Worm (Caenorhabditis elegans) whole organism, L2 larva: ENCODE measurements around the gene trp-1.

Experiments used
- aly-2 ChIP-seq: fragments of 150-350 bp; optimal IDR thresholded peaks from 2 replicates; lab custom pipeline; 2014; ENCODE audit warnings: missing biosample characterization, missing genetic modification characterization
- ceh-16 ChIP-seq: fragments of 150-350 bp; optimal IDR thresholded peaks from 2 replicates; lab custom pipeline; 2014; ENCODE audit warnings: missing biosample characterization, missing genetic modification characterization
- ceh-82 ChIP-seq: fragments of 150-350 bp; optimal IDR thresholded peaks from 2 replicates; lab custom pipeline; 2014; ENCODE audit warnings: missing biosample characterization, missing genetic modification characterization
- sem-4 ChIP-seq: fragments of 150-350 bp; optimal IDR thresholded peaks from 2 replicates; lab custom pipeline; 2014; ENCODE audit warnings: missing biosample characterization, missing genetic modification reagents, missing genetic modification characterization

ce11 chrIII:8555682-8556081, 20.8 kb downstream of the trp-1 start:
- no peak for TF ChIP-seq sem-4 (tag; lab: Kevin White, UChicago)
- TF ChIP-seq ceh-82, result no peak
- TF ChIP-seq ceh-16, result no peak
- no peak for TF ChIP-seq aly-2
